Fruit fly (Drosophila melanogaster) Kc167 (cell line): Measurements from ENCODE around the gene CG15435.

Source experiments
- Myc ChIP-seq: fragments of >200 bp; optimal IDR thresholded peaks from 2 replicates; lab custom pipeline; 2017; ENCODE audit warnings: missing external identifiers
- Sin3A ChIP-seq: fragments of >200 bp; optimal IDR thresholded peaks from 2 replicates; lab custom pipeline; 2018; ENCODE audit warnings: missing external identifiers
- h ChIP-seq: fragments of >200 bp; optimal IDR thresholded peaks from 3 replicates; lab custom pipeline; 2018; ENCODE audit warnings: missing external identifiers
- insv ChIP-seq: fragments of >200 bp; optimal IDR thresholded peaks from 3 replicates; lab custom pipeline; 2018; ENCODE audit warnings: missing external identifiers
- psq ChIP-seq: fragments of >200 bp; optimal IDR thresholded peaks from 2 replicates; lab custom pipeline; 2017; ENCODE audit warnings: missing external identifiers
- ttk ChIP-seq: sonication (Bioruptor generic); optimal IDR thresholded peaks from 2 replicates; lab custom pipeline; 2017; ENCODE audit warnings: missing external identifiers

CG15435 gene

DNA sequence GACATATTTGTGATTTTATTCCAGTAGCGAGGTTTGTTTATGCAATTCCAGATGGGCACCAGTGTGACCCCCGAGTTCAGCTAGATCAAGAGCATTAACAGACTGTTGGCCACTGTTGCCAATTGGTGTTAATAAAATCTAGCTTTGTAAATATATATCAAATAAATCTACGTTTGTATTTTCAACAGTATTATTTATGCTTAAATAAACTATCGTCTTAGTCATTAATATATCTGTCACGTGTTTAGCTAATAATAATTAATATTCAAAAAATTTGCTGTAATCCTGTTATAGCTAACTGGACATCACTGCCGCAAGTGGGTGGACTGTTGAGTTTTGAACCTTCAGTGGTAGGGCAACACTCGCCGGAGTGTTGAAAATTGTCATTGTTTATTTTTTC, at the start of gene CG15435, which contains the start of gene mRpL27:
CG15435 (plus strand) TSS at position 187 of the 400 bp plus-strand sequence.
mRpL27 (minus strand) TSS at position 96 of the 400 bp plus-strand sequence.
- no peak for TF ChIP-seq ttk
- TF ChIP-seq Myc (lab: Kevin White, UChicago) = no peak
- TF ChIP-seq Sin3A (lab: Kevin White, UChicago) = no peak
- no peak for TF ChIP-seq psq (lab: Kevin White, UChicago)
- TF ChIP-seq insv (lab: Kevin White, UChicago) = no peak
- TF ChIP-seq h (lab: Kevin White, UChicago) = no peak

DNA sequence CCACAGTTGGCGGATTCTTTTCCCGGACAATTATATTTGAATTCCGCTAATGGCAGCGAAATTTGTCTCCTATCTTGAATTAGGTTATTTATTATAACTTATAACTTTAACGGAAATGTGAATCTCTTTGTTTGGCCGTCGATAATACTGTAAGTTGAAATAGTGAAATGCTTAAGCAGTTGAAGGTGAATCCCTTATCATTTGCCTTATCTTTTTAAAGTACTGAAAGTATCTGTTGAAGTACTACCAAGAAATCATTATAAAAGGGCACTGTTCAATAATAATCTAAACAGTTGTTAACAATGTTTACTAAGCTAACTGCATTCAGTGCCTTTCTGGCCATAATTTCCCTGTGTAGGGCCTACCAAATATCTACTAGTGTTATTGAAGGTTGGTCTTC, 48.7 kb upstream of the CG15435 start, which contains the start of gene CG43055:
CG43055 (plus strand) TSS at position 301 of the 400 bp plus-strand sequence.
- TF ChIP-seq ttk (no peak), Sin3A (lab: Kevin White, UChicago) (no peak), Myc (lab: Kevin White, UChicago) (no peak), psq (lab: Kevin White, UChicago) (no peak), h (lab: Kevin White, UChicago) (no peak), insv (lab: Kevin White, UChicago) (no peak)

DNA sequence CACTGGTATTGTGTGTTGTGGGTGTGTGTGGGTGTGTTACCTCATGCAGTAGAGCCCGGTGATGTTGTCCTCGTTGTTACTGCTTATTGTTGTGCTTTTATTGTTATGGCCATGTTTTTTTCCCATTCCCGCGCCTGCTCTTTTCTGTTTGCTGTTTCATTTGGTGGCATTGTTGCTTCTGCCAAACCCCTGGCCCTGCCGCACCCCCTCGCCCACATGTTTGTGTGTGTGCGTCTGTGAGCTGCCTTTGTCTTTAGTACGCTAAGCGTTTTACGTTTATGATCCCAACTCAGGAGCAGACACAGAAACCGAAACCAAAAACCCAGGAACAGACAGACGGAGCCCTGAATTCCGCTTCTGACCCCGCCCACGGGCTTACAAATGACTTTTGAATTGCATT, 45.5 kb upstream of the CG15435 start:
- TF ChIP-seq insv (lab: Kevin White, UChicago) (no peak), Sin3A (lab: Kevin White, UChicago) (no peak), psq (lab: Kevin White, UChicago) (no peak), Myc (lab: Kevin White, UChicago) (no peak), ttk (no peak), h (lab: Kevin White, UChicago) (no peak)

DNA sequence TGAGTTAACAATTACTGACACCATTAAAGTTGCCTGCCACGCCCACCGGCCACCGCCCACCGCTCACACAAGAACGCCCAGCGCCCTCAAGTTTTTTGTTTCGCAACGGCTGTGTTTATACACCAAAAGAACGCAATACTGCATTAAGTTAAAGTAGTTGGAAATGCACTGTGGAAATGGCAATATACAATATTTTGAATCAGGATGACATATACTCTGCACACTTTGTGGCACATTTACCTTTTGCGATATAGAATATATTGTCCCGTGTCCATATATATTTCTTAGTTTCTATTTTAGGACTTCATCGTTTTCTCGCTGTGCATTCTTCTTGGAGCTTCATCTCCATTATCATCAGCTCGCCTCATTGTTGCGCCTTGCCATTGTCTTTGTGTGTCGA, 43.4 kb upstream of the CG15435 start:
- no peak for TF ChIP-seq h (lab: Kevin White, UChicago)
- no peak for TF ChIP-seq Myc (lab: Kevin White, UChicago)
- TF ChIP-seq psq (lab: Kevin White, UChicago) = no peak
- no peak for TF ChIP-seq Sin3A (lab: Kevin White, UChicago)
- no peak for TF ChIP-seq insv (lab: Kevin White, UChicago)
- no peak for TF ChIP-seq ttk

DNA sequence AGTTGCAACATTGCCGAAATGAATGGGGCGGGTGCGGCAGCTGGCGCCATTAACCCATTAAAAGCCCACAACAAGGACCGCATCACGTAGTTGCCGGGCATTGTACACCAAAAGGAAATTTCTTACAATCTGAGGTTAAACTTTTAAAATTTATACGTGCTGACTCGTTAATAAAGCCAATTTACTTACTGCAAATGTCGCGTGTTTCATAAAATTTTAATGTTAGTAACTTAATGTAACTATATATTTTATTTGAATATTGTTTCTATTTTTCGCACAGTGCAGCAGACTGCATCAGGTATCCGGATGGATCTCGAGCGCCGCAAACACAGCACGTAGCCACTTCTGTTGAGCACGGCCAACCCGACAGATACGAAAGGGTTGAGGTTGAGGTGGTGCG, 42.6 kb upstream of the CG15435 start:
- TF ChIP-seq psq (lab: Kevin White, UChicago) (no peak), insv (lab: Kevin White, UChicago) (no peak), ttk (no peak)

DNA sequence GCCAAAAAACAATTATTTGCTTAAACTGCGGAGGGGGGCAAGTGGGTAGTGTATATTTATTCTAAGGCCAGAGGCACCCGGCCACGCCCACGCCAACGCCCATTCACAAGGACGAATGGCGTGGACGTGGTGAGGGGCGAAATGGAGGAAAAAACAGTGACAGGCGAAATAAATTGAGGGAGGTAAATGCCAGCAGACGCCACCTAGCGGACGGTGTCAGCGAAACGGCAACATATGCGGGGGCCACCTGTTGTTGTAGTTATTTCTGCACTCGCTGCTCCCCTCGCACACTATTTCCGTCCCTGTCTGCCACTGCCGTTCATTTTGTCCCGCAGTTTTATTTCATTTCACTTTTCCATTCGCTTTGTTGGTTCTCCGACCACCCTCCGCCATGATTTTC, 41.5 kb upstream of the CG15435 start:
- TF ChIP-seq Myc (lab: Kevin White, UChicago) = no peak
- no peak for TF ChIP-seq Sin3A (lab: Kevin White, UChicago)
- no peak for TF ChIP-seq h (lab: Kevin White, UChicago)
- TF ChIP-seq psq (lab: Kevin White, UChicago) = no peak
- TF ChIP-seq insv (lab: Kevin White, UChicago) = no peak
- TF ChIP-seq ttk = no peak

DNA sequence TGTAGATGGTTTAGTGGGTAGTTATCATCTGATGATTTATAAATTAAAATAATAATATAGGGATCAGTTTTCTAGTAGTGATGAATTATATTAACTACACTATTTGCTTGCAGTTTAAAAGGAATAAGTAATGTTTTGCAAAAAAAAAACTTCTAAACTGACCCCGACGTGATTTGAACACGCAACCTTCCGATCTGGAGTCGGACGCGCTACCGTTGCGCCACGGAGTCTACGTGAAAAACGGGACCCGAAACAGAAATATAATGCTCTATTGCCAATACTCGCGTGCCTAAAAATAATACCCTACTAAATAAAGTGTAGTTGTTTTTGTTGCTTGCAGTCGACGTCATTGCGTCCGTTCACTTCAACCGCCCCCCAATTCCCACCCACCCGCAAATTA, 40.7 kb upstream of the CG15435 start:
- TF ChIP-seq psq (lab: Kevin White, UChicago) (no peak), h (lab: Kevin White, UChicago) (no peak), Myc (lab: Kevin White, UChicago) (no peak), insv (lab: Kevin White, UChicago) (no peak), ttk (no peak), Sin3A (lab: Kevin White, UChicago) (no peak)

DNA sequence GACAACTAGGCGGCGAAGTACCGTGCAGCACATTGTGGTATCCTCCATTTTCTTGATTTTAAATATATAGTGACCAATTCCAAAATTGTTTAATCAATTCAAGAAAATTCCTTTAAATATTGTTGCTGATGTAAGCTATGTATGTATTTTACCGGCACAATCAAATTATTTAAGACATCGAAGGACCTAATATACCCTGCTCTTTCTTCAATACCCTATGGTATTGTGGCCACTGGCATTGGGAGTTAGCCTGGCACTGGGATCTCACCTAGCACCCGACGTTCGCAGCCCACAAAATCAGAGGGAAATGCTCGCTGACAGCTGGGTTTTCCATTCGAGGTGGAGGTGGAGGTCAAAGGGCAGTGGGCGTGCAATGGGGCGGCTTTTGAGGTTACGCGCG, 37.4 kb upstream of the CG15435 start:
- TF ChIP-seq psq (lab: Kevin White, UChicago) = no peak
- TF ChIP-seq insv (lab: Kevin White, UChicago) = no peak
- no peak for TF ChIP-seq h (lab: Kevin White, UChicago)
- TF ChIP-seq Myc (lab: Kevin White, UChicago) = no peak
- TF ChIP-seq ttk = no peak
- TF ChIP-seq Sin3A (lab: Kevin White, UChicago) = no peak

DNA sequence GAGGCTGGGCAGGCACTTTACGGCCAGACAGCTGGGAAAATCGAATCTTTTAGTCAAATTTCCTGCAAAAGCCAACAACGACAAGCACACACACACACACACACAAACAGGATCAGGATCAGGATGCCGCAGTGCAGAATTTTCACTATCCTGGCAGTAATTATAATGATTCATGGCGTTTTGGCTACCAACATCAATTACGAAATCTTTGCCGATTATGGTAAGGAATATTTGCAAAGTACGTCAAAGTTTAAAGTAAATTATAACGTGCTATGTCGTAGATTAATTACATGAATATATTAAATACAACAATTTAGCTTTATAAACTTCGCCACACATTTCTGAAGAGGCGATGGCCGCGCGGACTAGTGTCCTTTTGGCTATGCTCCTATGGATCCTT, 25.9 kb upstream of the CG15435 start, which contains the start of the genes CG34177 and CG34178:
CG34177 (plus strand) TSS at position 301 of the 400 bp plus-strand sequence.
CG34178 (plus strand) TSS at position 301 of the 400 bp plus-strand sequence.
- TF ChIP-seq insv (lab: Kevin White, UChicago) (no peak), Myc (lab: Kevin White, UChicago) (no peak), h (lab: Kevin White, UChicago) (no peak), Sin3A (lab: Kevin White, UChicago) (no peak), ttk (no peak), psq (lab: Kevin White, UChicago) (no peak)

DNA sequence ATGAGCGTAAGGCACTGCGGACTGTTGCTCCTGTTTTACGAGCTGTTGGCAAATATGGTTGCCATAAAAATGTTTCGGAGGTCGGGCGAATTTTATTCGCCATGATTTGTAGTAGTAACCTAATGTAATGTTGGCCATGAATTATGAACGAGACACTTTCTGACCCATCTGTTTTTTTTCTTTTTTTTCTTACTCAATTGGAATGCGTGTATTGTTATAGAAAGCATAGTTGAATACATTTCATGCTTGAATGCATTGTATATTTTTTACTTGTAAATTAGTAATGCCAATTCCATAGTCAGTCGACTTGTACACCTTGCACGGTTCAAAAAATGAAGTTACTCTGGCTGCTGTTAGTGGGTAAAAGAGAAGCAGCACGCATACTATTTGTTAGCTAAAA, 22.0 kb upstream of the CG15435 start, which contains the start of gene CG43056:
CG43056 (plus strand) TSS at position 301 of the 400 bp plus-strand sequence.
- TF ChIP-seq ttk (no peak), Myc (lab: Kevin White, UChicago) (no peak), h (lab: Kevin White, UChicago) (no peak), insv (lab: Kevin White, UChicago) (no peak), Sin3A (lab: Kevin White, UChicago) (no peak), psq (lab: Kevin White, UChicago) (no peak)

DNA sequence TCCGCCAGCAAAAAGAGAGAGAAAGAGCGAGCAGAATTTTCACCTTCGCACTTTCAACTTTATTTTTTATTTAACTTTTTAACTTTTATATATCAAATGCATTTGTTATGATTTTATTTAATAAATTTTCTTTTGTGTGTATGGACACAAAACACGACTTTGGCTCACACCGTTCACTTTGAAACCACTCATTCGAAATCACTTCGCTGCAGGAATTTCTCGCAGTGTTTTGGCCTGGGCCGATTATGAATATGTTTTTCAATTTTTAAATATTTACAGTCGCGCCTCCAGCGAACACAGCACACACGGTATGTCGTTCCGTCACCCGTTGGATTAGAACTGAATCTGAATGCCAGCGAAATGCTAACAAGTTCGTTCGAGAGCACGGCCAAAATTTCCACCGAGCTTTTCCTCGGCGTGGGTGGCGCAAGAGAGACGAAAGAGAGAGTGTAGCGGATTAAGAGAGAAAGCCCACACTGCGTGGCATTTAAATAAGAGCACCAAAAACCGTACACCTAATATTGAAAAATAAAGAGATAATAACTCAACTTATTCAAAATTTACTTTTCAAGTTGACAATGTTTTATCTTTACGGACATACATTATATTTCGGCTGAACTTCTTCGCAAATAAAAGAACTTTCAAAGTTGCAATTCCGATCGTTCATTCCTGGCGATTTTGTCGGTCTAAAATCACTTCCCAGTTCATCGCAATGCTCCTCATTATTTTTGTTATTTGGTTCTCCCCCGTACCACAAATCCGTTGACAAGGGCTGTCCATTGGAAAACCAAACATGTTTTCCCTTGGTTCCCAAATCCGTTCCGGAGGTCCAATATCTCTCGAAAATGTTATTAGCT, 18.4 kb upstream of the CG15435 start, which contains the start of gene CG15431:
CG15431 (minus strand) TSS at position 402 of the 857 bp plus-strand sequence.
- TF ChIP-seq Myc (lab: Kevin White, UChicago) (no peak), Sin3A (lab: Kevin White, UChicago) (no peak), ttk (no peak), insv (lab: Kevin White, UChicago) (no peak), h (lab: Kevin White, UChicago) (no peak), psq (lab: Kevin White, UChicago) (no peak)
